Worm (Caenorhabditis elegans) whole organism, young adult: ENCODE results near the gene T19C3.3.

ENCODE experiments used
- B0035.1 ChIP-seq: sonication (generic microtip); optimal IDR thresholded peaks from 2 replicates; lab custom pipeline; 2016; ENCODE audit warnings: missing genetic modification characterization, mild to moderate bottlenecking, missing compliant biosample characterization, missing genotype, missing genetic modification reagents
- B0261.1 ChIP-seq: sonication (generic microtip); optimal IDR thresholded peaks from 2 replicates; lab custom pipeline; 2016; ENCODE audit warnings: mild to moderate bottlenecking, missing genetic modification characterization, moderate library complexity, missing compliant biosample characterization
- F10E7.11 ChIP-seq: sonication (generic microtip); optimal IDR thresholded peaks from 2 replicates; lab custom pipeline; 2017; ENCODE audit warnings: mild to moderate bottlenecking, missing genetic modification characterization, moderate library complexity, missing compliant biosample characterization
- F49E8.2 ChIP-seq: sonication (generic microtip); optimal IDR thresholded peaks from 3 replicates; lab custom pipeline; 2017; ENCODE audit warnings: missing genetic modification characterization, mild to moderate bottlenecking, missing compliant biosample characterization, antibody characterized with exemption, moderate library complexity; ENCODE audit not compliant: insufficient read depth
- F55B11.4 ChIP-seq: sonication (generic microtip); optimal IDR thresholded peaks from 2 replicates; lab custom pipeline; 2016; ENCODE audit warnings: missing compliant biosample characterization, missing genetic modification characterization, borderline replicate concordance; ENCODE audit not compliant: insufficient read depth
- F57A8.1 ChIP-seq: fragments of 200-800 bp; sonication (Bioruptor generic); optimal IDR thresholded peaks from 2 replicates; lab custom pipeline; 2018; ENCODE audit warnings: mild to moderate bottlenecking, missing genetic modification characterization, moderate library complexity, missing compliant biosample characterization
- K11D2.4 ChIP-seq: fragments of 200-800 bp; sonication (Bioruptor generic); IDR thresholded peaks from 2 replicates; pipeline ENCODE4 v1.3.6; 2022; ENCODE audit warnings: missing genetic modification reagents, missing genetic modification characterization, missing compliant biosample characterization
- K12H6.12 ChIP-seq: fragments of 200-800 bp; sonication (Bioruptor generic); optimal IDR thresholded peaks from 2 replicates; lab custom pipeline; 2018; ENCODE audit warnings: mild to moderate bottlenecking, missing genetic modification characterization, missing compliant biosample characterization
- Y53F4B.3 ChIP-seq: fragments of 200-800 bp; sonication (Bioruptor generic); IDR thresholded peaks from 2 replicates; pipeline ENCODE4 v1.3.6; 2022; ENCODE audit warnings: missing genetic modification reagents, missing genetic modification characterization, missing compliant biosample characterization
- Y56A3A.18 ChIP-seq: fragments of 200-800 bp; sonication (Bioruptor generic); IDR thresholded peaks from 2 replicates; pipeline ENCODE4 v1.3.6; 2022; ENCODE audit warnings: missing genetic modification reagents, missing genetic modification characterization, missing compliant biosample characterization
- Y79H2A.3 ChIP-seq: fragments of 200-800 bp; sonication (Bioruptor generic); conservative IDR thresholded peaks from 2 replicates; pipeline ENCODE4 v1.3.6; 2022; ENCODE audit warnings: missing genetic modification reagents, missing genetic modification characterization, missing compliant biosample characterization
- ZK185.1 ChIP-seq: sonication (generic microtip); optimal IDR thresholded peaks from 2 replicates; lab custom pipeline; 2016; ENCODE audit warnings: mild to moderate bottlenecking, missing genetic modification characterization, missing compliant biosample characterization; ENCODE audit not compliant: poor library complexity, severe bottlenecking
- aptf-3 ChIP-seq: fragments of 200-800 bp; sonication (Bioruptor generic); IDR thresholded peaks from 2 replicates; pipeline ENCODE4 v1.3.6; 2022; ENCODE audit warnings: missing genetic modification characterization, missing compliant biosample characterization
- athp-1 ChIP-seq: sonication (generic microtip); optimal IDR thresholded peaks from 2 replicates; lab custom pipeline; 2017; ENCODE audit warnings: mild to moderate bottlenecking, missing genetic modification characterization, missing compliant biosample characterization
- attf-3 ChIP-seq: fragments of 200-800 bp; sonication (Bioruptor generic); conservative IDR thresholded peaks from 2 replicates; pipeline ENCODE4 v1.3.6; 2022; ENCODE audit warnings: missing genetic modification reagents, missing genetic modification characterization, missing compliant biosample characterization
- attf-5 ChIP-seq: fragments of 200-800 bp; sonication (Bioruptor generic); optimal IDR thresholded peaks from 2 replicates; lab custom pipeline; 2018; ENCODE audit warnings: mild to moderate bottlenecking, missing genetic modification characterization, missing compliant biosample characterization
- bed-2 ChIP-seq: fragments of 200-800 bp; sonication (Bioruptor generic); IDR thresholded peaks from 2 replicates; pipeline ENCODE4 v1.3.6; 2022; ENCODE audit warnings: missing genetic modification reagents, missing genetic modification characterization, missing compliant biosample characterization
- ceh-40 ChIP-seq: fragments of 200-800 bp; sonication (Bioruptor generic); IDR thresholded peaks from 2 replicates; pipeline ENCODE4 v1.3.6; 2022; ENCODE audit warnings: missing genetic modification characterization, missing compliant biosample characterization
- ceh-58 ChIP-seq: fragments of 200-800 bp; sonication (Bioruptor generic); IDR thresholded peaks from 2 replicates; pipeline ENCODE4 v1.3.6; 2022; ENCODE audit warnings: missing genetic modification characterization, missing compliant biosample characterization
- ceh-91 ChIP-seq: fragments of 200-800 bp; sonication (Bioruptor generic); IDR thresholded peaks from 2 replicates; pipeline ENCODE4 v1.3.6; 2022; ENCODE audit warnings: missing genetic modification reagents, missing genetic modification characterization, missing compliant biosample characterization
- dox-1 ChIP-seq: fragments of 200-800 bp; sonication (Bioruptor generic); IDR thresholded peaks from 2 replicates; pipeline ENCODE4 v1.3.6; 2022; ENCODE audit warnings: missing genetic modification reagents, missing genetic modification characterization, missing compliant biosample characterization
- egrh-3 ChIP-seq: fragments of 200-800 bp; sonication (Bioruptor generic); IDR thresholded peaks from 2 replicates; pipeline ENCODE4 v1.3.6; 2022; ENCODE audit warnings: missing genetic modification reagents, missing genetic modification characterization, missing compliant biosample characterization
- ekl-4 ChIP-seq: fragments of 200-800 bp; sonication (Bioruptor generic); IDR thresholded peaks from 2 replicates; pipeline ENCODE4 v1.3.6; 2022; ENCODE audit warnings: missing genetic modification reagents, missing genetic modification characterization, missing compliant biosample characterization
- ets-4 ChIP-seq: fragments of 200-800 bp; sonication (Bioruptor generic); optimal IDR thresholded peaks from 2 replicates; lab custom pipeline; 2018; ENCODE audit warnings: mild to moderate bottlenecking, missing genetic modification characterization, missing compliant biosample characterization
- gei-17 ChIP-seq: fragments of 200-800 bp; sonication (Bioruptor generic); optimal IDR thresholded peaks from 2 replicates; lab custom pipeline; 2018; ENCODE audit warnings: mild to moderate bottlenecking, missing genetic modification characterization, missing compliant biosample characterization
- hlh-12 ChIP-seq: sonication (generic microtip); optimal IDR thresholded peaks from 2 replicates; lab custom pipeline; 2016; ENCODE audit warnings: missing genetic modification characterization, missing compliant biosample characterization
- hmg-1.2 ChIP-seq: fragments of 200-800 bp; sonication (Bioruptor generic); IDR thresholded peaks from 2 replicates; pipeline ENCODE4 v1.3.6; 2022; ENCODE audit warnings: missing genetic modification reagents, missing genetic modification characterization, missing compliant biosample characterization
- lag-1 ChIP-seq: fragments of 200-800 bp; sonication (Bioruptor generic); IDR thresholded peaks from 2 replicates; pipeline ENCODE4 v1.3.6; 2022; ENCODE audit warnings: missing genetic modification reagents, missing genetic modification characterization, missing compliant biosample characterization
- lin-40 ChIP-seq: sonication (generic microtip); optimal IDR thresholded peaks from 2 replicates; lab custom pipeline; 2016; ENCODE audit warnings: missing genetic modification characterization, mild to moderate bottlenecking, missing compliant biosample characterization, missing genotype, missing genetic modification reagents
- lin-54 ChIP-seq: fragments of 200-800 bp; sonication (Bioruptor generic); optimal IDR thresholded peaks from 2 replicates; lab custom pipeline; 2018; ENCODE audit warnings: mild to moderate bottlenecking, missing genetic modification characterization, missing compliant biosample characterization
- lsl-1 ChIP-seq: fragments of 200-800 bp; sonication (Bioruptor generic); optimal IDR thresholded peaks from 2 replicates; lab custom pipeline; 2018; ENCODE audit warnings: mild to moderate bottlenecking, missing genetic modification characterization, moderate library complexity, missing compliant biosample characterization
- lsy-27 ChIP-seq: sonication (generic microtip); optimal IDR thresholded peaks from 2 replicates; lab custom pipeline; 2017; ENCODE audit warnings: missing genetic modification characterization, mild to moderate bottlenecking, missing compliant biosample characterization, antibody characterized with exemption, missing genotype, borderline replicate concordance; ENCODE audit not compliant: insufficient read depth
- madf-8 ChIP-seq: fragments of 200-800 bp; sonication (Bioruptor generic); conservative IDR thresholded peaks from 2 replicates; pipeline ENCODE4 v1.3.6; 2022; ENCODE audit warnings: missing genetic modification reagents, missing genetic modification characterization, missing compliant biosample characterization
- mel-28 ChIP-seq: sonication (generic microtip); optimal IDR thresholded peaks from 2 replicates; lab custom pipeline; 2016; ENCODE audit warnings: borderline replicate concordance, mild to moderate bottlenecking, missing genetic modification characterization, missing compliant biosample characterization
- mxl-1 ChIP-seq: sonication (generic microtip); optimal IDR thresholded peaks from 2 replicates; lab custom pipeline; 2016; ENCODE audit warnings: missing genetic modification characterization, missing compliant biosample characterization
- nfya-1 ChIP-seq: sonication (generic microtip); optimal IDR thresholded peaks from 2 replicates; lab custom pipeline; 2017; ENCODE audit warnings: antibody characterized with exemption, missing compliant biosample characterization, missing genetic modification characterization, borderline replicate concordance; ENCODE audit not compliant: insufficient read depth
- nfya-2 ChIP-seq: fragments of 200-800 bp; sonication (Bioruptor generic); IDR thresholded peaks from 2 replicates; pipeline ENCODE4 v1.3.6; 2022; ENCODE audit warnings: missing genetic modification reagents, missing genetic modification characterization, missing compliant biosample characterization
- nhr-120 ChIP-seq: fragments of 200-800 bp; sonication (Bioruptor generic); IDR thresholded peaks from 2 replicates; pipeline ENCODE4 v1.3.6; 2022; ENCODE audit warnings: missing genetic modification characterization, missing compliant biosample characterization
- nhr-80 ChIP-seq: sonication (generic microtip); optimal IDR thresholded peaks from 2 replicates; lab custom pipeline; 2016; ENCODE audit warnings: missing genetic modification characterization, missing compliant biosample characterization
- rcor-1 ChIP-seq: fragments of 200-800 bp; sonication (Bioruptor generic); IDR thresholded peaks from 2 replicates; pipeline ENCODE4 v1.3.6; 2022; ENCODE audit warnings: missing genetic modification reagents, missing genetic modification characterization, missing compliant biosample characterization
- sea-2 ChIP-seq: fragments of 200-800 bp; sonication (Bioruptor generic); IDR thresholded peaks from 2 replicates; pipeline ENCODE4 v1.3.6; 2022; ENCODE audit warnings: missing genetic modification characterization, missing compliant biosample characterization
- snpc-1.1 ChIP-seq: sonication (generic microtip); optimal IDR thresholded peaks from 2 replicates; lab custom pipeline; 2017; ENCODE audit warnings: missing genetic modification characterization, mild to moderate bottlenecking, missing compliant biosample characterization, antibody characterized with exemption, moderate library complexity, missing genotype, missing genetic modification reagents; ENCODE audit not compliant: insufficient read depth
- snpc-4 ChIP-seq, 5 experiments: fragments of 150-350 bp in 1 of 5; sonication (generic microtip) in 4 of 5; optimal IDR thresholded peaks; 2 replicates each; lab custom pipeline; 2014 to 2018; ENCODE audit warnings: missing genetic modification characterization in 5 of 5, missing biosample characterization in 3 of 5, antibody characterized with exemption in 2 of 5, mild to moderate bottlenecking in 2 of 5, missing compliant biosample characterization in 2 of 5, missing genotype in 2 of 5, moderate library complexity in 2 of 5, missing genetic modification reagents in 1 of 5
- somi-1 ChIP-seq: fragments of 200-800 bp; sonication (Bioruptor generic); optimal IDR thresholded peaks from 2 replicates; lab custom pipeline; 2018; ENCODE audit warnings: mild to moderate bottlenecking, missing genetic modification characterization, missing compliant biosample characterization
- tbp1 ChIP-seq: fragments of 200-800 bp; sonication (Bioruptor generic); optimal IDR thresholded peaks from 2 replicates; lab custom pipeline; 2018; ENCODE audit warnings: mild to moderate bottlenecking, missing genetic modification characterization, missing compliant biosample characterization
- tbx-9 ChIP-seq: sonication (generic microtip); optimal IDR thresholded peaks from 2 replicates; lab custom pipeline; 2016; ENCODE audit warnings: borderline replicate concordance, missing genetic modification characterization, inconsistent platforms, missing compliant biosample characterization
- zfh-2 ChIP-seq: fragments of 200-800 bp; sonication (Bioruptor generic); conservative IDR thresholded peaks from 2 replicates; pipeline ENCODE4 v1.3.6; 2022; ENCODE audit warnings: missing genetic modification reagents, missing genetic modification characterization, missing compliant biosample characterization
- ztf-28 ChIP-seq: fragments of 200-800 bp; sonication (Bioruptor generic); IDR thresholded peaks from 2 replicates; pipeline ENCODE4 v1.3.6; 2022; ENCODE audit warnings: missing genetic modification reagents, missing genetic modification characterization, missing compliant biosample characterization

The T19C3.3 gene

ce11 chrIII:623754-624153 is 9.4 kb upstream of the T19C3.3 start (continued):
- TF ChIP-seq ets-4 (GFP tag; lab: Kevin White, UChicago): peak; percentile 64
- no peak for TF ChIP-seq ZK185.1 (tag; lab: Kevin White, UChicago)
- no peak for TF ChIP-seq sea-2
- peak; percentile 89 for TF ChIP-seq K12H6.12
- no peak for TF ChIP-seq snpc-1.1
- TF ChIP-seq mxl-1: no peak
- TF ChIP-seq snpc-4 (GFP tag; optimal IDR thresholded peaks at IDR 0.05; lab: Kevin White, UChicago): no peak
- TF ChIP-seq snpc-4 (tag; optimal IDR thresholded peaks at IDR 0.05; lab: Kevin White, UChicago): peak; percentile 56 to 78 (median 67)
- peak; percentile 78 for TF ChIP-seq rcor-1 (GFP tag; lab: Robert Waterston, UW)
- TF ChIP-seq tbx-9: no peak
- TF ChIP-seq ceh-91 (GFP tag; lab: Robert Waterston, UW): no peak
- TF ChIP-seq lag-1 (GFP tag; lab: Robert Waterston, UW): no peak
- peak; percentile 77; the same call in 1 of the 2 replicates for TF ChIP-seq K11D2.4 (GFP tag; lab: Robert Waterston, UW)
- no peak for TF ChIP-seq aptf-3 (GFP tag; lab: Robert Waterston, UW)
- TF ChIP-seq ceh-40: no peak
- no peak for TF ChIP-seq Y79H2A.3 (GFP tag; lab: Robert Waterston, UW)
- no peak for TF ChIP-seq nhr-120 (GFP tag; lab: Robert Waterston, UW)
- TF ChIP-seq B0035.1: no peak
- TF ChIP-seq Y53F4B.3 (GFP tag; lab: Robert Waterston, UW): no peak
- TF ChIP-seq F10E7.11 (tag; lab: Kevin White, UChicago): no peak
- TF ChIP-seq lsy-27 (tag; lab: Kevin White, UChicago): no peak
- no peak for TF ChIP-seq ceh-58 (GFP tag; lab: Robert Waterston, UW)
- peak; percentile 79 for TF ChIP-seq somi-1
- TF ChIP-seq Y56A3A.18 (GFP tag; lab: Robert Waterston, UW): no peak
- TF ChIP-seq lsl-1: no peak
- TF ChIP-seq nfya-2 (GFP tag; lab: Robert Waterston, UW): no peak
- peak; percentile 84 for TF ChIP-seq lin-40 (tag; lab: Kevin White, UChicago)
- peak; percentile 60 for TF ChIP-seq ekl-4 (GFP tag; lab: Robert Waterston, UW)
- no peak for TF ChIP-seq bed-2
- no peak for TF ChIP-seq F55B11.4 (tag; lab: Kevin White, UChicago)
- TF ChIP-seq hlh-12 (tag; lab: Kevin White, UChicago): no peak
- TF ChIP-seq nfya-1 (tag; lab: Kevin White, UChicago): no peak
- no peak for TF ChIP-seq F57A8.1 (GFP tag; lab: Kevin White, UChicago)
- peak; percentile 42 for TF ChIP-seq gei-17 (GFP tag; lab: Kevin White, UChicago)
- no peak for TF ChIP-seq egrh-3 (GFP tag; lab: Robert Waterston, UW)
- TF ChIP-seq mel-28: no peak
- TF ChIP-seq hmg-1.2 (GFP tag; lab: Robert Waterston, UW): peak; percentile 83
- peak; percentile 97 for TF ChIP-seq zfh-2 (GFP tag; lab: Robert Waterston, UW)
- peak; percentile 99 for TF ChIP-seq nhr-80 (tag; lab: Kevin White, UChicago)
- TF ChIP-seq madf-8 (GFP tag; lab: Robert Waterston, UW): no peak
- peak; percentile 86 for TF ChIP-seq dox-1 (GFP tag; lab: Robert Waterston, UW)
- TF ChIP-seq athp-1 (tag; lab: Kevin White, UChicago): peak; percentile 44
- TF ChIP-seq attf-5 (GFP tag; lab: Kevin White, UChicago): peak; percentile 97
- no peak for TF ChIP-seq F49E8.2 (tag; lab: Kevin White, UChicago)
- TF ChIP-seq B0261.1 (tag; lab: Kevin White, UChicago): no peak
- no peak for TF ChIP-seq ztf-28 (GFP tag; lab: Robert Waterston, UW)
- no peak for TF ChIP-seq attf-3 (GFP tag; lab: Robert Waterston, UW)
- peak; percentile 53 for TF ChIP-seq lin-54
- peak; percentile 69 for TF ChIP-seq tbp1
